Fruit fly (Drosophila melanogaster) whole organism, embryonic: ENCODE results near the gene CG10214.

Experiments
- Adf1 ChIP-seq: fragments of 200-800 bp; sonication (Bioruptor generic); IDR thresholded peaks from 2 replicates; pipeline ENCODE4 v1.3.6; 2022; ENCODE audit warnings: missing biosample characterization, missing genetic modification characterization
- Asciz ChIP-seq: fragments of 200-800 bp; sonication (Bioruptor generic); optimal IDR thresholded peaks from 2 replicates; lab custom pipeline; 2017; ENCODE audit warnings: missing biosample characterization, mild to moderate bottlenecking, missing genetic modification characterization, missing genetic modification reagents
- Bdp1 ChIP-seq: fragments of 200-800 bp; sonication (Bioruptor generic); optimal IDR thresholded peaks from 3 replicates; lab custom pipeline; 2016; ENCODE audit warnings: missing biosample characterization, missing genetic modification characterization
- CG10366 ChIP-seq: fragments of 200-800 bp; sonication (Bioruptor generic); IDR thresholded peaks from 2 replicates; pipeline ENCODE4 v1.3.6; 2022; ENCODE audit warnings: missing biosample characterization, missing genetic modification characterization
- CG10543 ChIP-seq: fragments of 200-800 bp; sonication (Bioruptor generic); optimal IDR thresholded peaks from 3 replicates; lab custom pipeline; 2017; ENCODE audit warnings: missing biosample characterization, mild to moderate bottlenecking, missing genetic modification characterization, moderate library complexity
- CG11398 ChIP-seq: fragments of 200-800 bp; sonication (Bioruptor generic); optimal IDR thresholded peaks from 2 replicates; lab custom pipeline; 2016; ENCODE audit warnings: missing biosample characterization, missing genetic modification characterization
- CG12659 ChIP-seq: fragments of 200-800 bp; sonication (Bioruptor generic); optimal IDR thresholded peaks from 3 replicates; lab custom pipeline; 2017; ENCODE audit warnings: mild to moderate bottlenecking, missing biosample characterization, missing genetic modification reagents, missing genetic modification characterization
- CG13287 ChIP-seq: fragments of 200-800 bp; sonication (Bioruptor generic); IDR thresholded peaks from 2 replicates; pipeline ENCODE4 v1.3.6; 2022; ENCODE audit warnings: missing biosample characterization, missing genetic modification characterization; ENCODE audit not compliant: partially characterized antibody
- CG13296 ChIP-seq: fragments of 200-800 bp; sonication (Bioruptor generic); optimal IDR thresholded peaks from 3 replicates; lab custom pipeline; 2018; ENCODE audit warnings: missing biosample characterization, mild to moderate bottlenecking, missing genetic modification characterization
- CG13624 ChIP-seq: fragments of 200-800 bp; sonication (Bioruptor generic); optimal IDR thresholded peaks from 2 replicates; lab custom pipeline; 2016; ENCODE audit warnings: missing biosample characterization, missing genetic modification characterization
- CG18262 ChIP-seq: fragments of 200-800 bp; optimal IDR thresholded peaks from 3 replicates; lab custom pipeline; 2019; ENCODE audit warnings: missing biosample characterization, mild to moderate bottlenecking, missing genetic modification characterization, moderate library complexity
- CG31224 ChIP-seq: fragments of 200-800 bp; sonication (Bioruptor generic); IDR thresholded peaks from 2 replicates; pipeline ENCODE4 v1.3.6; 2022; ENCODE audit warnings: missing biosample characterization, missing genetic modification characterization
- CG3163 ChIP-seq: fragments of 200-800 bp; sonication (Bioruptor generic); optimal IDR thresholded peaks from 3 replicates; lab custom pipeline; 2016; ENCODE audit warnings: missing biosample characterization, missing genetic modification characterization
- CG32532 ChIP-seq: fragments of 200-800 bp; sonication (Bioruptor generic); IDR thresholded peaks from 2 replicates; pipeline ENCODE4 v1.3.6; 2022; ENCODE audit warnings: missing biosample characterization, missing genetic modification characterization
- CG33557 ChIP-seq: fragments of 200-800 bp; sonication (Bioruptor generic); optimal IDR thresholded peaks from 2 replicates; lab custom pipeline; 2019; ENCODE audit warnings: missing biosample characterization, mild to moderate bottlenecking, missing genetic modification characterization, moderate library complexity
- CG3838 ChIP-seq: fragments of 200-800 bp; sonication (Bioruptor generic); optimal IDR thresholded peaks from 3 replicates; lab custom pipeline; 2016; ENCODE audit warnings: missing biosample characterization, missing genetic modification characterization
- CG4282 ChIP-seq: fragments of 200-800 bp; sonication (Bioruptor generic); optimal IDR thresholded peaks from 2 replicates; lab custom pipeline; 2016; ENCODE audit warnings: missing biosample characterization, missing genetic modification characterization
- CG4617 ChIP-seq: fragments of 200-800 bp; sonication (Bioruptor generic); optimal IDR thresholded peaks from 3 replicates; lab custom pipeline; 2016; ENCODE audit warnings: missing biosample characterization, missing genetic modification characterization, borderline replicate concordance
- CG6254 ChIP-seq: fragments of 200-800 bp; sonication (Bioruptor generic); optimal IDR thresholded peaks from 3 replicates; lab custom pipeline; 2017; ENCODE audit warnings: mild to moderate bottlenecking, missing biosample characterization, missing genetic modification reagents, missing genetic modification characterization
- CG7357 ChIP-seq: fragments of 200-800 bp; sonication (Bioruptor generic); IDR thresholded peaks from 3 replicates; pipeline ENCODE4 v1.3.6; 2022; ENCODE audit warnings: missing biosample characterization, missing genetic modification characterization
- CG9876 ChIP-seq: fragments of 200-800 bp; sonication (Bioruptor generic); optimal IDR thresholded peaks from 2 replicates; lab custom pipeline; 2016; ENCODE audit warnings: missing biosample characterization, missing genetic modification characterization
- CTCF ChIP-seq: fragments of 200-800 bp; sonication (Bioruptor generic); optimal IDR thresholded peaks from 2 replicates; lab custom pipeline; 2017; ENCODE audit warnings: missing biosample characterization, mild to moderate bottlenecking, missing genetic modification characterization, moderate library complexity
- CkIIα-i1 ChIP-seq: fragments of 200-800 bp; sonication (Bioruptor generic); IDR thresholded peaks from 2 replicates; pipeline ENCODE4 v1.3.6; 2022; ENCODE audit warnings: missing biosample characterization, missing genetic modification characterization
- Dfd ChIP-seq, 2 experiments: fragments of >200 bp; optimal IDR thresholded peaks; 2 replicates each; lab custom pipeline; 2017; ENCODE audit warnings: missing biosample characterization in 2 of 2, missing genetic modification characterization in 2 of 2
- Dip3 ChIP-seq: fragments of 200-800 bp; sonication (Bioruptor generic); optimal IDR thresholded peaks from 3 replicates; lab custom pipeline; 2016; ENCODE audit warnings: missing biosample characterization, missing genetic modification characterization
- E2f1 ChIP-seq: fragments of 200-800 bp; sonication (Bioruptor generic); IDR thresholded peaks from 2 replicates; pipeline ENCODE4 v1.3.6; 2022; ENCODE audit warnings: missing biosample characterization, missing genetic modification characterization
- Gsc ChIP-seq: fragments of 200-800 bp; sonication (Bioruptor generic); IDR thresholded peaks from 2 replicates; pipeline ENCODE4 v1.3.6; 2022; ENCODE audit warnings: missing biosample characterization, missing genetic modification characterization
- Hey ChIP-seq: fragments of 200-800 bp; sonication (Bioruptor generic); optimal IDR thresholded peaks from 3 replicates; lab custom pipeline; 2018; ENCODE audit warnings: missing biosample characterization, mild to moderate bottlenecking, missing genetic modification characterization
- Hmx ChIP-seq: fragments of 200-800 bp; sonication (Bioruptor generic); optimal IDR thresholded peaks from 2 replicates; lab custom pipeline; 2016; ENCODE audit warnings: missing biosample characterization, missing genetic modification characterization
- Mrtf ChIP-seq: fragments of 200-800 bp; sonication (Bioruptor generic); IDR thresholded peaks from 3 replicates; pipeline ENCODE4 v1.3.6; 2022; ENCODE audit warnings: missing biosample characterization, missing genetic modification characterization
- Myb ChIP-seq: fragments of 200-800 bp; sonication (Bioruptor generic); optimal IDR thresholded peaks from 2 replicates; lab custom pipeline; 2016; ENCODE audit warnings: missing biosample characterization, missing genetic modification characterization
- Opbp ChIP-seq: fragments of 200-800 bp; sonication (Bioruptor generic); IDR thresholded peaks from 3 replicates; pipeline ENCODE4 v1.3.6; 2022; ENCODE audit warnings: missing biosample characterization, missing genetic modification characterization; ENCODE audit not compliant: partially characterized antibody
- Optix ChIP-seq: fragments of 200-800 bp; sonication (Bioruptor generic); IDR thresholded peaks from 3 replicates; pipeline ENCODE4 v1.3.6; 2022; ENCODE audit warnings: missing biosample characterization, missing genetic modification characterization
- Pdp1 ChIP-seq, 2 experiments: fragments of 200-800 bp; sonication (Bioruptor generic); optimal IDR thresholded peaks; 3 replicates each; lab custom pipeline; 2016; ENCODE audit warnings: missing biosample characterization in 2 of 2, missing genetic modification characterization in 2 of 2, mild to moderate bottlenecking in 1 of 2, moderate library complexity in 1 of 2
- Trl ChIP-seq, 3 experiments: fragments of >200 bp in 2 of 3; fragments of 200-800 bp in 1 of 3; sonication (Bioruptor generic) in 1 of 3; optimal IDR thresholded peaks; 2 replicates in 1 of 3; 3 replicates in 2 of 3; lab custom pipeline; 2016 to 2017; ENCODE audit warnings: missing biosample characterization in 1 of 3, missing genetic modification characterization in 1 of 3
- Xbp1 ChIP-seq: fragments of 200-800 bp; sonication (Bioruptor generic); optimal IDR thresholded peaks from 3 replicates; lab custom pipeline; 2016; ENCODE audit warnings: missing biosample characterization, mild to moderate bottlenecking, missing genetic modification characterization
- ap ChIP-seq: fragments of 200-800 bp; sonication (Bioruptor generic); IDR thresholded peaks from 2 replicates; pipeline ENCODE4 v1.3.6; 2022; ENCODE audit warnings: missing biosample characterization, missing genetic modification characterization
- gfzf ChIP-seq: fragments of 200-800 bp; sonication (Bioruptor generic); optimal IDR thresholded peaks from 2 replicates; lab custom pipeline; 2016; ENCODE audit warnings: missing biosample characterization, mild to moderate bottlenecking, missing genetic modification characterization, moderate library complexity
- grau ChIP-seq: fragments of 200-800 bp; optimal IDR thresholded peaks from 3 replicates; lab custom pipeline; 2019; ENCODE audit warnings: missing biosample characterization, mild to moderate bottlenecking, missing genetic modification characterization, moderate library complexity
- hth ChIP-seq: fragments of >200 bp; optimal IDR thresholded peaks from 2 replicates; lab custom pipeline; 2017; ENCODE audit warnings: inconsistent platforms
- ken ChIP-seq: fragments of 200-800 bp; sonication (Bioruptor generic); IDR thresholded peaks from 3 replicates; pipeline ENCODE4 v1.3.6; 2022; ENCODE audit warnings: missing biosample characterization, missing genetic modification characterization
- knrl ChIP-seq: fragments of 200-800 bp; sonication (Bioruptor generic); IDR thresholded peaks from 3 replicates; pipeline ENCODE4 v1.3.6; 2022; ENCODE audit warnings: missing biosample characterization, missing genetic modification characterization; ENCODE audit not compliant: partially characterized antibody
- lab ChIP-seq: fragments of 200-800 bp; sonication (Bioruptor generic); optimal IDR thresholded peaks from 3 replicates; lab custom pipeline; 2017; ENCODE audit warnings: missing biosample characterization, missing genetic modification characterization, mild to moderate bottlenecking, moderate library complexity, missing genetic modification reagents
- nerfin-2 ChIP-seq: fragments of 200-800 bp; sonication (Bioruptor generic); IDR thresholded peaks from 2 replicates; pipeline ENCODE4 v1.3.6; 2022; ENCODE audit warnings: missing biosample characterization, missing genetic modification characterization; ENCODE audit not compliant: partially characterized antibody
- nom ChIP-seq: fragments of 200-800 bp; sonication (Bioruptor generic); optimal IDR thresholded peaks from 2 replicates; lab custom pipeline; 2017; ENCODE audit warnings: missing biosample characterization, missing genetic modification characterization, mild to moderate bottlenecking, moderate library complexity, missing genetic modification reagents
- pan ChIP-seq, 4 experiments: fragments of >200 bp in 3 of 4; fragments of 200-800 bp in 1 of 4; sonication (Bioruptor generic) in 1 of 4; optimal IDR thresholded peaks in 3 of 4; IDR thresholded peaks in 1 of 4; 2 replicates each; pipeline versions ENCODE4 v1.3.6 to Lab custom; 2017 to 2022; ENCODE audit warnings: missing biosample characterization in 2 of 4, missing genetic modification characterization in 2 of 4, mixed read lengths in 1 of 4
- rib ChIP-seq: fragments of 200-800 bp; sonication (Bioruptor generic); IDR thresholded peaks from 2 replicates; pipeline ENCODE4 v1.3.6; 2022; ENCODE audit warnings: missing biosample characterization, missing genetic modification characterization
- sens ChIP-seq: fragments of 200-800 bp; sonication (Bioruptor generic); peaks from one replicate; lab custom pipeline; 2016; ENCODE audit warnings: missing biosample characterization, missing genetic modification characterization
- sob ChIP-seq: fragments of 200-800 bp; sonication (Bioruptor generic); IDR thresholded peaks from 2 replicates; pipeline ENCODE4 v1.3.6; 2022; ENCODE audit warnings: missing biosample characterization, missing genetic modification characterization
- ssp ChIP-seq: fragments of 200-800 bp; sonication (Bioruptor generic); IDR thresholded peaks from 2 replicates; pipeline ENCODE4 v1.3.6; 2022; ENCODE audit warnings: missing biosample characterization, missing genetic modification characterization
- tll ChIP-seq, 2 experiments: fragments of 200-800 bp in 1 of 2; fragments of >200 bp in 1 of 2; sonication (Bioruptor generic) in 1 of 2; optimal IDR thresholded peaks; 2 replicates each; lab custom pipeline; 2017 to 2019; ENCODE audit warnings: missing biosample characterization in 2 of 2, missing genetic modification characterization in 2 of 2, mild to moderate bottlenecking in 1 of 2, moderate library complexity in 1 of 2
- vvl ChIP-seq: fragments of 200-800 bp; sonication (Bioruptor generic); IDR thresholded peaks from 2 replicates; pipeline ENCODE4 v1.3.6; 2022; ENCODE audit warnings: missing biosample characterization, missing genetic modification characterization

The CG10214 gene

DNA sequence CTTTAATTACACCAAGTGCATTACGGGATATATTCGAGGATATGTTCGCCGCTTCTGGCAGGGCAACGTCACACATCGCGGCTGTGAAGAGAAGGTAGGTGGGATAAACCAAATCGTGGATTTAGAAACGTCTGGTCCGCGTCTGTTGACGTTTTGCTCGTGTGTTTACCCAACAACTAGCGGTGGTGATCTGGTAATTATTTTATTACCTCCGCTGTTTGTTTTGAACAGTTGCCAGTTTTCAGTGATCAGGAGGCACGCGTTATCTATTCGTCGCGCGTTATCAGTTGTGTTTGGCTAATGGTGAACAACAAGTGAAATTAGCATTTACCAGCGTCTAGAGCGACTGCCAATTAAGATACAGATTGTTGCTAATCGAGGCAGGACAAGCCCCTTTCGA, 38.2 kb downstream of the CG10214 start (continued):
- TF ChIP-seq ap = no peak
- no peak for TF ChIP-seq CTCF (GFP tag; lab: Kevin White, UChicago)
- TF ChIP-seq Optix = no peak
- no peak for TF ChIP-seq CG6254
- TF ChIP-seq Asciz = peak; percentile 45
- no peak for TF ChIP-seq CG18262 (tag; lab: Kevin White, UChicago)
- peak; percentile 68; the same call in 1 of the 2 replicates for TF ChIP-seq rib (GFP tag; lab: Robert Waterston, UW)
- no peak for TF ChIP-seq Mrtf
- no peak for TF ChIP-seq Hmx
- TF ChIP-seq Xbp1 = no peak
- no peak for TF ChIP-seq CG33557 (GFP tag; lab: Kevin White, UChicago)
- TF ChIP-seq Dfd (GFP tag; optimal IDR thresholded peaks at IDR 0.05; lab: Kevin White, UChicago) = no peak
- TF ChIP-seq ssp (GFP tag; lab: Robert Waterston, UW) = no peak
- no peak for TF ChIP-seq hth (lab: Kevin White, UChicago)
- TF ChIP-seq E2f1 = no peak
- TF ChIP-seq knrl (GFP tag; lab: Robert Waterston, UW) = no peak
- peak; percentile 16 for TF ChIP-seq Bdp1
- peak; percentile 29 for TF ChIP-seq CG12659 (GFP tag; lab: Kevin White, UChicago)
- no peak for TF ChIP-seq Dip3 (GFP tag; lab: Kevin White, UChicago)
- TF ChIP-seq Pdp1 (GFP tag; optimal IDR thresholded peaks at IDR 0.05; lab: Kevin White, UChicago) = peak in 1 of 2 experiments; percentile 34
- no peak for TF ChIP-seq Gsc (GFP tag; lab: Robert Waterston, UW)
- no peak for TF ChIP-seq CG3838
- TF ChIP-seq gfzf (GFP tag; lab: Kevin White, UChicago) = no peak
- TF ChIP-seq CkIIα-i1 = no peak
- peak; percentile 29 for TF ChIP-seq CG11398 (GFP tag; lab: Kevin White, UChicago)
- no peak for TF ChIP-seq CG10366 (GFP tag; lab: Robert Waterston, UW)
- TF ChIP-seq pan (optimal IDR thresholded peaks at IDR 0.05; lab: Kevin White, UChicago) = no peak
- TF ChIP-seq pan (GFP tag; optimal IDR thresholded peaks at IDR 0.05 in 1 of 2, IDR thresholded peaks at IDR 0.05 in 1 of 2) = no peak
- no peak for TF ChIP-seq Opbp (GFP tag; lab: Robert Waterston, UW)
- no peak for TF ChIP-seq CG4282
- TF ChIP-seq CG13296 (GFP tag; lab: Kevin White, UChicago) = peak; percentile 81
- no peak for TF ChIP-seq grau (tag; lab: Kevin White, UChicago)
- TF ChIP-seq CG4617 (GFP tag; lab: Kevin White, UChicago) = no peak
- no peak for TF ChIP-seq CG7357 (GFP tag; lab: Robert Waterston, UW)
- no peak for TF ChIP-seq ken (GFP tag; lab: Robert Waterston, UW)
- TF ChIP-seq, all 482 proteins: peak for 124

DNA sequence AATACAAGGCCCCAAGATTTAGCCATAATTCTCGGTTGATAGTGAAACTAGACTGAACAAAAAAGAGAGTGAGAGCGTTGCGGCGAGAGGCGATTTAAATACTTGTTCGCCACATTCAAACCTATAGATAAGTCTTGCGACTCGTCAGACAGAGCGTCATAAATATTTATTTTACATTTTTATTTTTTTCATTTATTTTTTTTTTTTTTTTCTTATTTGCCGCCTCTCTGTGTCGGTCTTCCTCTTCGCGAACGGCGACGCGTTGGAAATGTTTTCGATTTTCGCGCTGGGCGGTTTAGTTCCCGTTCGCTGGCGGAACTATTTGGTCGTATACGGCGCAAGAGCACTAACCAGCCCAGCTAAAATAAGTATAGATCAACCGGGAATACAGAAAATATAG, 39.2 kb downstream of the CG10214 start:
- TF ChIP-seq Adf1 = 0 out of 2 replicates have a peak, but pooled peaks have one; percentile 19
- TF ChIP-seq CG13287 = peak; percentile 22; the same call in 1 of the 2 replicates
- TF ChIP-seq Myb (GFP tag; lab: Kevin White, UChicago) = no peak
- TF ChIP-seq Trl (optimal IDR thresholded peaks at IDR 0.05; lab: Kevin White, UChicago) = peak in 1 of 2 experiments; percentile 31
- TF ChIP-seq Trl (GFP tag; optimal IDR thresholded peaks at IDR 0.05; lab: Kevin White, UChicago) = no peak
- TF ChIP-seq CG13624 (GFP tag; lab: Kevin White, UChicago) = no peak
- 0 out of 2 replicates have a peak, but pooled peaks have one; percentile 18 for TF ChIP-seq CG32532 (GFP tag; lab: Robert Waterston, UW)
- TF ChIP-seq tll (GFP tag; optimal IDR thresholded peaks at IDR 0.05; lab: Kevin White, UChicago) = no peak
- no peak for TF ChIP-seq Hey (tag; lab: Kevin White, UChicago)
- peak; percentile 88 for TF ChIP-seq nom (GFP tag; lab: Kevin White, UChicago)
- TF ChIP-seq sens = peak; percentile 41
- TF ChIP-seq lab = peak; percentile 29
- TF ChIP-seq CG9876 = no peak
- no peak for TF ChIP-seq CG31224 (GFP tag; lab: Robert Waterston, UW)
- TF ChIP-seq CG10543 = peak; percentile 0
- TF ChIP-seq CG3163 (GFP tag; lab: Kevin White, UChicago) = no peak
- TF ChIP-seq nerfin-2 (GFP tag; lab: Robert Waterston, UW) = 0 out of 2 replicates have a peak, but pooled peaks have one; percentile 9
- TF ChIP-seq vvl = 0 out of 2 replicates have a peak, but pooled peaks have one; percentile 27
- 0 out of 2 replicates have a peak, but pooled peaks have one; percentile 6 for TF ChIP-seq sob (GFP tag; lab: Robert Waterston, UW)
